Worm (Caenorhabditis elegans) whole organism, L2 larva: ENCODE results near the gene pssy-2.

ENCODE experiments used
- C34F6.9 ChIP-seq: fragments of 150-350 bp; optimal IDR thresholded peaks from 2 replicates; lab custom pipeline; 2014; ENCODE audit warnings: missing biosample characterization, missing genetic modification characterization
- F13H6.1 ChIP-seq: sonication (generic microtip); optimal IDR thresholded peaks from 2 replicates; lab custom pipeline; 2016; ENCODE audit warnings: missing genetic modification characterization, missing compliant biosample characterization
- Y55F3AM.14 ChIP-seq: fragments of 200-800 bp; sonication (Bioruptor generic); optimal IDR thresholded peaks from 2 replicates; lab custom pipeline; 2018; ENCODE audit warnings: mild to moderate bottlenecking, missing genetic modification characterization, missing compliant biosample characterization
- alr-1 ChIP-seq: fragments of 150-350 bp; optimal IDR thresholded peaks from 2 replicates; lab custom pipeline; 2014; ENCODE audit warnings: missing biosample characterization, missing genetic modification characterization
- aly-2 ChIP-seq: fragments of 150-350 bp; optimal IDR thresholded peaks from 2 replicates; lab custom pipeline; 2014; ENCODE audit warnings: missing biosample characterization, missing genetic modification characterization
- ama-1 ChIP-seq: fragments of 150-350 bp; optimal IDR thresholded peaks from 2 replicates; lab custom pipeline; 2018; ENCODE audit warnings: inconsistent platforms
- blmp-1 ChIP-seq: sonication (generic microtip); optimal IDR thresholded peaks from 2 replicates; lab custom pipeline; 2017; ENCODE audit warnings: missing genetic modification characterization, mild to moderate bottlenecking, missing compliant biosample characterization, antibody characterized with exemption, moderate library complexity; ENCODE audit not compliant: insufficient read depth
- ceh-16 ChIP-seq: fragments of 150-350 bp; optimal IDR thresholded peaks from 2 replicates; lab custom pipeline; 2014; ENCODE audit warnings: missing biosample characterization, missing genetic modification characterization
- crh-2 ChIP-seq: sonication (generic microtip); optimal IDR thresholded peaks from 2 replicates; lab custom pipeline; 2017; ENCODE audit warnings: missing biosample characterization, missing genetic modification characterization
- dmd-4 ChIP-seq: sonication (generic microtip); optimal IDR thresholded peaks from 2 replicates; lab custom pipeline; 2017; ENCODE audit warnings: missing biosample characterization, missing genetic modification characterization
- egl-27 ChIP-seq: sonication (generic microtip); optimal IDR thresholded peaks from 3 replicates; lab custom pipeline; 2017; ENCODE audit warnings: missing biosample characterization, missing genetic modification reagents, missing genetic modification characterization
- elt-1 ChIP-seq: fragments of 150-350 bp; optimal IDR thresholded peaks from 2 replicates; lab custom pipeline; 2014; ENCODE audit warnings: missing biosample characterization, missing genetic modification characterization
- fos-1 ChIP-seq: fragments of 150-350 bp; optimal IDR thresholded peaks from 2 replicates; lab custom pipeline; 2014; ENCODE audit warnings: missing biosample characterization, missing genetic modification characterization
- gmeb-1 ChIP-seq: fragments of 150-350 bp; optimal IDR thresholded peaks from 2 replicates; lab custom pipeline; 2014; ENCODE audit warnings: missing biosample characterization, missing genetic modification characterization
- lin-11 ChIP-seq: fragments of 150-350 bp; sonication (generic microtip); optimal IDR thresholded peaks from 2 replicates; lab custom pipeline; 2014; ENCODE audit warnings: missing biosample characterization, missing genetic modification characterization, inconsistent platforms, mixed read lengths
- lin-13 ChIP-seq: fragments of 150-350 bp; optimal IDR thresholded peaks from 2 replicates; lab custom pipeline; 2014; ENCODE audit warnings: missing biosample characterization, missing genetic modification reagents, missing genetic modification characterization
- mab-5 ChIP-seq: fragments of 150-350 bp; optimal IDR thresholded peaks from 2 replicates; lab custom pipeline; 2014; ENCODE audit warnings: missing biosample characterization, missing genetic modification characterization
- mbf-1 ChIP-seq: sonication (generic microtip); optimal IDR thresholded peaks from 2 replicates; lab custom pipeline; 2017; ENCODE audit warnings: missing biosample characterization, missing genetic modification characterization
- mdl-1 ChIP-seq, 2 experiments: fragments of 150-350 bp in 1 of 2; sonication (generic microtip) in 1 of 2; optimal IDR thresholded peaks; 2 replicates each; lab custom pipeline; 2017; ENCODE audit warnings: missing biosample characterization in 2 of 2, missing genetic modification characterization in 2 of 2
- nhr-11 ChIP-seq: fragments of 150-350 bp; optimal IDR thresholded peaks from 2 replicates; lab custom pipeline; 2014; ENCODE audit warnings: missing biosample characterization, missing genetic modification characterization
- nhr-129 ChIP-seq: fragments of 150-350 bp; optimal IDR thresholded peaks from 2 replicates; lab custom pipeline; 2014; ENCODE audit warnings: missing biosample characterization, missing genetic modification characterization
- nhr-21 ChIP-seq: fragments of 150-350 bp; optimal IDR thresholded peaks from 2 replicates; lab custom pipeline; 2014; ENCODE audit warnings: missing biosample characterization, missing genetic modification characterization
- nhr-23 ChIP-seq: fragments of 150-350 bp; optimal IDR thresholded peaks from 2 replicates; lab custom pipeline; 2014; ENCODE audit warnings: missing biosample characterization, missing genetic modification reagents, missing genetic modification characterization
- nhr-237 ChIP-seq: fragments of 150-350 bp; optimal IDR thresholded peaks from 2 replicates; lab custom pipeline; 2014; ENCODE audit warnings: missing biosample characterization, missing genetic modification characterization
- nhr-25 ChIP-seq: fragments of 150-350 bp; sonication (generic microtip); optimal IDR thresholded peaks from 3 replicates; lab custom pipeline; 2014; ENCODE audit warnings: missing biosample characterization, missing genetic modification characterization
- nhr-6 ChIP-seq: fragments of 150-350 bp; optimal IDR thresholded peaks from 2 replicates; lab custom pipeline; 2014; ENCODE audit warnings: missing biosample characterization, missing genetic modification characterization
- nhr-77 ChIP-seq: fragments of 150-350 bp; optimal IDR thresholded peaks from 2 replicates; lab custom pipeline; 2014; ENCODE audit warnings: missing biosample characterization, missing genetic modification characterization
- peb-1 ChIP-seq: fragments of 150-350 bp; optimal IDR thresholded peaks from 2 replicates; lab custom pipeline; 2014; ENCODE audit warnings: missing biosample characterization, missing genetic modification characterization
- skn-1 ChIP-seq: sonication (generic microtip); optimal IDR thresholded peaks from 2 replicates; lab custom pipeline; 2017; ENCODE audit warnings: missing biosample characterization, missing genetic modification characterization
- sma-3 ChIP-seq: sonication (generic microtip); optimal IDR thresholded peaks from 2 replicates; lab custom pipeline; 2016; ENCODE audit warnings: missing genetic modification reagents, missing genetic modification characterization, missing compliant biosample characterization
- sma-9 ChIP-seq, 2 experiments: fragments of 150-350 bp in 1 of 2; sonication (generic microtip) in 1 of 2; optimal IDR thresholded peaks; 2 replicates each; lab custom pipeline; 2014 to 2016; ENCODE audit warnings: missing genetic modification characterization in 2 of 2, mild to moderate bottlenecking in 1 of 2, missing biosample characterization in 1 of 2, missing compliant biosample characterization in 1 of 2, missing genetic modification reagents in 1 of 2, moderate library complexity in 1 of 2
- snpc-4 ChIP-seq: fragments of 150-350 bp; optimal IDR thresholded peaks from 2 replicates; lab custom pipeline; 2014; ENCODE audit warnings: missing biosample characterization, missing genetic modification characterization
- ztf-1 ChIP-seq: fragments of 200-800 bp; sonication (Bioruptor generic); conservative IDR thresholded peaks from 2 replicates; pipeline ENCODE4 v1.3.6; 2022; ENCODE audit warnings: missing genetic modification characterization, missing compliant biosample characterization
- ztf-11 ChIP-seq: sonication (generic microtip); optimal IDR thresholded peaks from 2 replicates; lab custom pipeline; 2017; ENCODE audit warnings: missing biosample characterization, missing genetic modification characterization
- ztf-4 ChIP-seq: fragments of 150-350 bp; optimal IDR thresholded peaks from 2 replicates; lab custom pipeline; 2014; ENCODE audit warnings: missing biosample characterization, missing genetic modification characterization

The pssy-2 gene

DNA sequence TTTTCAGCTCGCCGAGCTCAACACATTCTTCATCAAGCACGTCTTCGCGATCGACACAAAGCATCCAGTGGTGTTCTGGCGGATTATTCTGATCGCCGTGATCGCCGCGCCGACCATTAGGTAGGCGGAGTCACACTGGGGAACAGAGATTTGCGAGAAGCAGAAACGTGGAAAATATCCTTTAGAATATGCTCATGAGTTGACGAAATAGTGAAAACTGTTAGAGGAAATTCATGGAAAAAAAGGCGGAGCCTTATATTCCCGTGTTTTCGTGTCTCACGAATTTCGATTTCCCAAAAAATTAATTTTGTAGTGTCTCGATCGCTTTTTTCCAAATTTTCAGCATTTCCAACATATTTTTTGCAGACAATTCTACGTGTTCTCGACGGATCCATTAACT lies 2.9 kb downstream of the pssy-2 start:
- TF ChIP-seq lin-13 (GFP tag; lab: Kevin White, UChicago) (no peak), skn-1 (tag; lab: Kevin White, UChicago) (no peak), elt-1 (tag; lab: Kevin White, UChicago) (no peak), dmd-4 (no peak), egl-27 (tag; lab: Kevin White, UChicago) (no peak), ztf-4 (tag; lab: Kevin White, UChicago) (no peak), mbf-1 (tag; lab: Kevin White, UChicago) (no peak), sma-9 (GFP tag; optimal IDR thresholded peaks at IDR 0.05; lab: Kevin White, UChicago) (no peak), sma-9 (tag; optimal IDR thresholded peaks at IDR 0.05; lab: Kevin White, UChicago) (no peak), nhr-237 (tag; lab: Kevin White, UChicago) (no peak), nhr-25 (tag; lab: Kevin White, UChicago) (no peak), nhr-21 (tag; lab: Kevin White, UChicago) (no peak), C34F6.9 (no peak), mdl-1 (tag; optimal IDR thresholded peaks at IDR 0.05; lab: Kevin White, UChicago) (no peak), sma-3 (GFP tag; lab: Kevin White, UChicago) (no peak), aly-2 (no peak)

DNA sequence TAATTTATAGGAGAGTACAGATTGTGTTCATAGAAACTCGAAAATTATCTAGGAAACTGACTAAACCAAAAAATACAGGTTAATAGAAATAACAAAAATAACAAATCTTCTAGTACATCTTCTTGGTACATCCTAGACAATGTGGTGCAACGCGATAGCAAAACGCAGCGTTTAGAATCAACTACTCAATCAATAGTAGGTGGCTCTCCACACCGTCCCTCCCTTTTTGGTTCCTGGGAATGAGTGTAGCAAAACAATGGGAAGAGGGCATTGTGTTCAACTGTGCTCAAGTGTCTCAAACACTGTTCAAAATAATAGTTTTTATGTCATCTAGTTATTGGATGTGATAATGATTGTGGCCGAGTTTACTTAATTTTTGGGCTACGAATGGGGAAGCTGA lies 5.1 kb downstream of the pssy-2 start, which contains the start of gene T27E9.6:
T27E9.6 (minus strand) TSS at position 101 of the 400 bp plus-strand sequence.
- TF ChIP-seq sma-9 (GFP tag; optimal IDR thresholded peaks at IDR 0.05; lab: Kevin White, UChicago) = no peak
- no peak for TF ChIP-seq sma-9 (tag; optimal IDR thresholded peaks at IDR 0.05; lab: Kevin White, UChicago)
- TF ChIP-seq aly-2 = no peak
- no peak for TF ChIP-seq nhr-23 (tag; lab: Kevin White, UChicago)
- TF ChIP-seq snpc-4 = no peak
- TF ChIP-seq crh-2 (tag; lab: Kevin White, UChicago) = no peak
- no peak for TF ChIP-seq nhr-77 (tag; lab: Kevin White, UChicago)
- no peak for TF ChIP-seq blmp-1 (tag; lab: Kevin White, UChicago)
- TF ChIP-seq ztf-11 (tag; lab: Kevin White, UChicago) = no peak
- no peak for TF ChIP-seq nhr-237 (tag; lab: Kevin White, UChicago)
- no peak for TF ChIP-seq C34F6.9
- TF ChIP-seq mab-5 (tag; lab: Kevin White, UChicago) = no peak
- no peak for TF ChIP-seq elt-1 (tag; lab: Kevin White, UChicago)
- no peak for TF ChIP-seq nhr-21 (tag; lab: Kevin White, UChicago)
- TF ChIP-seq ama-1 (lab: Kevin White, UChicago) = no peak
- TF ChIP-seq nhr-25 (tag; lab: Kevin White, UChicago) = no peak
- TF ChIP-seq lin-11 (tag; lab: Kevin White, UChicago) = no peak
- TF ChIP-seq ztf-1 (GFP tag; lab: Robert Waterston, UW) = no peak
- TF ChIP-seq, all 48 proteins: peak for 0

DNA sequence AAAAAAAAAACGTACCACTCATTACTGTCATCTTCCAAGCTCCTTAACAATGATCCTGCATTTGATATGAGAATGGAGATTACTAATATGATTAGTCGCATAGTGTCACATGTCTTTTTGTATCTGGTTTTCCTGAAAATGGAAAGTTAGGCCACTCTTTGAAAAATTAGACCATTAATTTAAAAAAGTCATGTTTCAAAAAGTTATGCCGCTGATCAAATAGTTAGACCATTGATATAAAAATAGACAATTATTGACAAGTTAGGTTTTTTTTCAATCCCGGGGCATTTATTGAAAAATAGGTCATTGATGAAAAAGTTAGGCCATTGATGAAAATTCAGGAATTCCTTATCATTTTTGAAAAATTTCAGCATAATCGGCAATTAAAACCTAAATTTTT lies 12.4 kb downstream of the pssy-2 start, which contains the start of gene acc-4:
acc-4 (minus strand) TSS at position 101 of the 400 bp plus-strand sequence.
- TF ChIP-seq nhr-6 (no peak), nhr-129 (no peak), ztf-1 (GFP tag; lab: Robert Waterston, UW) (no peak), nhr-25 (tag; lab: Kevin White, UChicago) (no peak), alr-1 (tag; lab: Kevin White, UChicago) (no peak), mdl-1 (tag; optimal IDR thresholded peaks at IDR 0.05; lab: Kevin White, UChicago) (no peak)

- TF ChIP-seq mab-5 (tag; lab: Kevin White, UChicago) (no peak), crh-2 (tag; lab: Kevin White, UChicago) (no peak), nhr-11 (no peak), nhr-25 (tag; lab: Kevin White, UChicago) (no peak), mbf-1 (tag; lab: Kevin White, UChicago) (no peak), F13H6.1 (no peak), ceh-16 (tag; lab: Kevin White, UChicago) (no peak), skn-1 (tag; lab: Kevin White, UChicago) (no peak), nhr-23 (tag; lab: Kevin White, UChicago) (no peak), peb-1 (tag; lab: Kevin White, UChicago) (no peak), fos-1 (no peak), sma-3 (GFP tag; lab: Kevin White, UChicago) (no peak), gmeb-1 (tag; lab: Kevin White, UChicago) (no peak), mdl-1 (tag; optimal IDR thresholded peaks at IDR 0.05; lab: Kevin White, UChicago) (no peak), nhr-129 (no peak), lin-13 (GFP tag; lab: Kevin White, UChicago) (no peak), Y55F3AM.14 (no peak)
Observed at ce11 chrIII:13492377-13492776, 20.8 kb downstream of the pssy-2 start, which contains the start of gene twk-40. twk-40 (minus strand) TSS chrIII:13492477.
